Fruit fly (Drosophila melanogaster): Measurements from ENCODE around the gene CG14739.

Gene CG14739

DNA sequence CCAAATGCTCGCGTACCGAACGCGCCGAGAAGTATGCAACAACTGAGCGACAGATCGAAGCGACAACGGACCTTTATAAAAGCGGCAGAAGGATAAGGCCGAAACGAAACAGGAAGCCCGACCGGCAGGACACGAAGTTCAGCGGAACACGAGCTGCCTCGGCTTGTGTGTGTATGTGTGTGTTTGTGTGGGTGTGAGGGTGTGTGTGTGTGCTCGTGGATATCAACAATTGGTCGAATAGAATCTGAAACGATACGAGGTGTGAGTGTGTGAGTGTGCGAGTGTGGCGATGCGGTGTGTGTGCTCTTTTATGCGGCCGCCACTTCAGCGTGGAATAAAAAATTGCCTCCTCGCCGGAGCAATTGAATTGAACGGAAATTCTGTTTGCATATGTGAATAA, 43.6 kb downstream of the CG14739 start, which contains the start of gene Tk (continued):
- TF ChIP-seq Hr78 (GFP tag; optimal IDR thresholded peaks at IDR 0.05) = no peak
- TF ChIP-seq Blimp-1 (GFP tag; optimal IDR thresholded peaks at IDR 0.05) = peak; percentile 4
- TF ChIP-seq CG13287 (GFP tag; IDR thresholded peaks at IDR 0.05; ENCODE audit: partially characterized antibody) = no peak
- no peak for TF ChIP-seq CG17612 (GFP tag; IDR thresholded peaks at IDR 0.05)
- TF ChIP-seq pfk (GFP tag; optimal IDR thresholded peaks at IDR 0.05) = no peak
- TF ChIP-seq Nf-YB (GFP tag; optimal IDR thresholded peaks at IDR 0.05) = peak; percentile 79
- no peak for TF ChIP-seq CG2678 (tag; optimal IDR thresholded peaks at IDR 0.05)
- TF ChIP-seq al (GFP tag; IDR thresholded peaks at IDR 0.05) = no peak
- peak; percentile 25 for TF ChIP-seq CG11504 (tag; optimal IDR thresholded peaks at IDR 0.05)
- TF ChIP-seq CG16779 (GFP tag; IDR thresholded peaks at IDR 0.05) = no peak
- no peak for TF ChIP-seq chn (GFP tag; optimal IDR thresholded peaks at IDR 0.05)
- TF ChIP-seq cato (GFP tag; optimal IDR thresholded peaks at IDR 0.05; ENCODE audit: borderline replicate concordance) = no peak
- TF ChIP-seq hth (optimal IDR thresholded peaks at IDR 0.05) = no peak
- no peak for TF ChIP-seq eve (GFP tag; optimal IDR thresholded peaks at IDR 0.05)
- no peak for TF ChIP-seq ssp (GFP tag; IDR thresholded peaks at IDR 0.05)
- TF ChIP-seq CG15073 (GFP tag; optimal IDR thresholded peaks at IDR 0.05) = no peak
- no peak for TF ChIP-seq CG8765 (GFP tag; IDR thresholded peaks at IDR 0.05)
- peak; percentile 96 for TF ChIP-seq Deaf1 (tag; optimal IDR thresholded peaks at IDR 0.05)
- peak; percentile 63 for TF ChIP-seq cg (GFP tag; optimal IDR thresholded peaks at IDR 0.05)
- TF ChIP-seq Nf-YC (tag; optimal IDR thresholded peaks at IDR 0.05) = peak; percentile 94
- peak; percentile 27 for TF ChIP-seq D (optimal IDR thresholded peaks at IDR 0.05)
- no peak for TF ChIP-seq D (GFP tag; optimal IDR thresholded peaks at IDR 0.05)
- no peak for TF ChIP-seq CG2712 (tag; optimal IDR thresholded peaks at IDR 0.05)
- TF ChIP-seq cad (GFP tag; optimal IDR thresholded peaks at IDR 0.05) = no peak
- no peak for TF ChIP-seq CG7963 (GFP tag; IDR thresholded peaks at IDR 0.05; ENCODE audit: partially characterized antibody)
- TF ChIP-seq CG10565 (GFP tag; optimal IDR thresholded peaks at IDR 0.05) = no peak
- no peak for TF ChIP-seq br (optimal IDR thresholded peaks at IDR 0.05)
- TF ChIP-seq Mes4 (GFP tag; optimal IDR thresholded peaks at IDR 0.05) = no peak
- peak; percentile 51 for TF ChIP-seq scrt (GFP tag; optimal IDR thresholded peaks at IDR 0.05)
- TF ChIP-seq nerfin-1 (tag; optimal IDR thresholded peaks at IDR 0.05) = no peak
- TF ChIP-seq ttk (GFP tag; IDR thresholded peaks at IDR 0.05) = no peak

- TF ChIP-seq CG11504 (tag; optimal IDR thresholded peaks at IDR 0.05) (peak; percentile 99), CG2199 (GFP tag; IDR thresholded peaks at IDR 0.05) (peak; percentile 80; the same call in 2 of the 3 replicates), hth (optimal IDR thresholded peaks at IDR 0.05) (no peak), zen (tag; optimal IDR thresholded peaks at IDR 0.05) (peak; percentile 5), Deaf1 (tag; optimal IDR thresholded peaks at IDR 0.05) (peak; percentile 32), nmo (GFP tag; optimal IDR thresholded peaks at IDR 0.05) (no peak), NfI (GFP tag; optimal IDR thresholded peaks at IDR 0.05) (no peak), CG14710 (tag; optimal IDR thresholded peaks at IDR 0.05) (no peak), TFAM (GFP tag; optimal IDR thresholded peaks at IDR 0.05) (no peak), fru (optimal IDR thresholded peaks at IDR 0.05) (no peak), jigr1 (GFP tag; IDR thresholded peaks at IDR 0.05) (no peak), CG6683 (GFP tag; optimal IDR thresholded peaks at IDR 0.05) (no peak), p53 (GFP tag; optimal IDR thresholded peaks at IDR 0.05) (no peak), gt (GFP tag; IDR thresholded peaks at IDR 0.05) (no peak), Stat92E (GFP tag; optimal IDR thresholded peaks at IDR 0.05) (no peak), CG4404 (GFP tag; IDR thresholded peaks at IDR 0.05) (no peak), CG4360 (GFP tag; IDR thresholded peaks at IDR 0.05) (no peak)
Observed at dm6 chr3R:11999074-11999473, 49.9 kb downstream of the CG14739 start, which contains the start of gene Ect3. TSS of gene Ect3 (plus strand) at chr3R:11999278.
